Worm (Caenorhabditis elegans) whole organism, L1 larva: ENCODE measurements around the gene rpn-9.

Experiments used
- C34B4.2 ChIP-seq: sonication (generic microtip); optimal IDR thresholded peaks from 2 replicates; lab custom pipeline; 2017; ENCODE audit warnings: mild to moderate bottlenecking, missing genetic modification characterization, missing compliant biosample characterization
- F16B12.6 ChIP-seq: fragments of 150-350 bp; optimal IDR thresholded peaks from 2 replicates; lab custom pipeline; 2014; ENCODE audit warnings: missing biosample characterization, missing genetic modification characterization
- Y116A8C.19 ChIP-seq: sonication (generic microtip); optimal IDR thresholded peaks from 2 replicates; lab custom pipeline; 2016; ENCODE audit warnings: missing compliant biosample characterization, missing genetic modification characterization, borderline replicate concordance
- ceh-90 ChIP-seq: sonication (generic microtip); optimal IDR thresholded peaks from 2 replicates; lab custom pipeline; 2016; ENCODE audit warnings: missing genetic modification characterization, missing compliant biosample characterization
- ces-1 ChIP-seq: fragments of 150-350 bp; optimal IDR thresholded peaks from 2 replicates; lab custom pipeline; 2014; ENCODE audit warnings: missing biosample characterization, missing genetic modification reagents, missing genetic modification characterization
- efl-1 ChIP-seq, 4 experiments: fragments of 150-350 bp; optimal IDR thresholded peaks in 3 of 4; peaks in 1 of 4; 1 replicate in 1 of 4; 2 replicates in 3 of 4; lab custom pipeline; 2014; ENCODE audit warnings: missing biosample characterization in 2 of 4, missing genetic modification characterization in 2 of 4, missing genetic modification reagents in 2 of 4
- efl-3 ChIP-seq: fragments of 200-800 bp; sonication (Bioruptor generic); optimal IDR thresholded peaks from 2 replicates; lab custom pipeline; 2018; ENCODE audit warnings: mild to moderate bottlenecking, missing genetic modification characterization, missing compliant biosample characterization
- egl-13 ChIP-seq: sonication (generic microtip); optimal IDR thresholded peaks from 2 replicates; lab custom pipeline; 2016; ENCODE audit warnings: missing genotype, missing genetic modification reagents, missing genetic modification characterization, missing compliant biosample characterization
- elt-2 ChIP-seq: sonication (generic microtip); optimal IDR thresholded peaks from 2 replicates; lab custom pipeline; 2016; ENCODE audit warnings: missing genetic modification characterization, mild to moderate bottlenecking, inconsistent platforms, missing compliant biosample characterization, missing genetic modification reagents
- elt-3 ChIP-seq, 6 experiments: fragments of 150-350 bp in 1 of 6; sonication (generic microtip); optimal IDR thresholded peaks; 2 replicates each; lab custom pipeline; 2017 to 2018; ENCODE audit warnings: missing biosample characterization in 6 of 6, missing genetic modification characterization in 6 of 6, inconsistent platforms in 1 of 6
- fkh-8 ChIP-seq: sonication (generic microtip); optimal IDR thresholded peaks from 2 replicates; lab custom pipeline; 2016; ENCODE audit warnings: mild to moderate bottlenecking, missing genetic modification characterization, missing compliant biosample characterization
- hpl-2 ChIP-seq: fragments of 150-350 bp; optimal IDR thresholded peaks from 2 replicates; lab custom pipeline; 2014; ENCODE audit warnings: missing biosample characterization, missing genetic modification reagents, missing genetic modification characterization
- jun-1 ChIP-seq: fragments of 150-350 bp; optimal IDR thresholded peaks from 2 replicates; lab custom pipeline; 2014; ENCODE audit warnings: missing biosample characterization, missing genetic modification reagents, missing genetic modification characterization
- lin-13 ChIP-seq: fragments of 150-350 bp; optimal IDR thresholded peaks from 2 replicates; lab custom pipeline; 2014; ENCODE audit warnings: missing biosample characterization, missing genetic modification reagents, missing genetic modification characterization
- lin-14 ChIP-seq: fragments of 200-800 bp; sonication (Bioruptor generic); optimal IDR thresholded peaks from 2 replicates; lab custom pipeline; 2018; ENCODE audit warnings: mild to moderate bottlenecking, missing genetic modification characterization, moderate library complexity, missing compliant biosample characterization
- mab-9 ChIP-seq: fragments of 200-800 bp; sonication (Bioruptor generic); IDR thresholded peaks from 2 replicates; pipeline ENCODE4 v1.3.6; 2022; ENCODE audit warnings: missing genetic modification reagents, missing genetic modification characterization, missing compliant biosample characterization
- mef-2 ChIP-seq: fragments of 150-350 bp; optimal IDR thresholded peaks from 2 replicates; lab custom pipeline; 2014; ENCODE audit warnings: missing biosample characterization, missing genetic modification characterization
- mep-1 ChIP-seq: fragments of 150-350 bp; optimal IDR thresholded peaks from 2 replicates; lab custom pipeline; 2014; ENCODE audit warnings: missing biosample characterization, missing genetic modification characterization
- nhr-12 ChIP-seq: sonication (generic microtip); optimal IDR thresholded peaks from 2 replicates; lab custom pipeline; 2017; ENCODE audit warnings: missing biosample characterization, missing genetic modification characterization
- nhr-20 ChIP-seq: sonication (generic microtip); optimal IDR thresholded peaks from 2 replicates; lab custom pipeline; 2016; ENCODE audit warnings: mild to moderate bottlenecking, missing genetic modification characterization, missing compliant biosample characterization
- nhr-237 ChIP-seq: fragments of 150-350 bp; optimal IDR thresholded peaks from 2 replicates; lab custom pipeline; 2014; ENCODE audit warnings: missing biosample characterization, missing genetic modification characterization
- nhr-84 ChIP-seq: sonication (generic microtip); optimal IDR thresholded peaks from 2 replicates; lab custom pipeline; 2017; ENCODE audit warnings: missing biosample characterization, missing genetic modification characterization
- nhr-85 ChIP-seq: sonication (generic microtip); peaks from one replicate; lab custom pipeline; 2016; ENCODE audit warnings: missing genetic modification characterization, inconsistent platforms, missing compliant biosample characterization
- nhr-90 ChIP-seq: sonication (generic microtip); optimal IDR thresholded peaks from 2 replicates; lab custom pipeline; 2016; ENCODE audit warnings: mild to moderate bottlenecking, missing genetic modification characterization, missing compliant biosample characterization; ENCODE audit not compliant: poor library complexity
- pax-3 ChIP-seq: fragments of 200-800 bp; sonication (Bioruptor generic); optimal IDR thresholded peaks from 2 replicates; lab custom pipeline; 2018; ENCODE audit warnings: mild to moderate bottlenecking, missing genetic modification characterization, moderate library complexity, missing compliant biosample characterization
- pqm-1 ChIP-seq: sonication (generic microtip); optimal IDR thresholded peaks from 3 replicates; lab custom pipeline; 2017; ENCODE audit warnings: missing biosample characterization, missing genetic modification characterization
- rnt-1 ChIP-seq: sonication (generic microtip); optimal IDR thresholded peaks from 2 replicates; lab custom pipeline; 2016; ENCODE audit warnings: mild to moderate bottlenecking, missing genetic modification characterization, moderate library complexity, missing compliant biosample characterization
- skn-1 ChIP-seq: fragments of 150-350 bp; optimal IDR thresholded peaks from 2 replicates; lab custom pipeline; 2014; ENCODE audit warnings: missing biosample characterization, missing genetic modification characterization
- snpc-4 ChIP-seq: fragments of 150-350 bp; optimal IDR thresholded peaks from 2 replicates; lab custom pipeline; 2014; ENCODE audit warnings: missing biosample characterization, missing genetic modification characterization
- snu-23 ChIP-seq: sonication (generic microtip); optimal IDR thresholded peaks from 2 replicates; lab custom pipeline; 2016; ENCODE audit warnings: missing genetic modification characterization, missing compliant biosample characterization
- sup-37 ChIP-seq: fragments of 200-800 bp; sonication (Bioruptor generic); optimal IDR thresholded peaks from 2 replicates; lab custom pipeline; 2018; ENCODE audit warnings: mild to moderate bottlenecking, missing genetic modification characterization, missing compliant biosample characterization
- swsn-7 ChIP-seq: sonication (generic microtip); optimal IDR thresholded peaks from 2 replicates; lab custom pipeline; 2016; ENCODE audit warnings: missing genetic modification characterization, missing compliant biosample characterization
- tbx-2 ChIP-seq: sonication (generic microtip); optimal IDR thresholded peaks from 2 replicates; lab custom pipeline; 2016; ENCODE audit warnings: missing genetic modification characterization, missing compliant biosample characterization
- unc-130 ChIP-seq: fragments of 150-350 bp; optimal IDR thresholded peaks from 2 replicates; lab custom pipeline; 2017; ENCODE audit warnings: missing biosample characterization, missing genetic modification characterization, inconsistent platforms
- unc-30 ChIP-seq: sonication (generic microtip); optimal IDR thresholded peaks from 2 replicates; lab custom pipeline; 2017; ENCODE audit warnings: missing biosample characterization, missing genetic modification characterization
- xbp-1 ChIP-seq: sonication (generic microtip); optimal IDR thresholded peaks from 2 replicates; lab custom pipeline; 2016; ENCODE audit warnings: missing genetic modification characterization, missing compliant biosample characterization
- zag-1 ChIP-seq: fragments of 150-350 bp; optimal IDR thresholded peaks from 2 replicates; lab custom pipeline; 2014; ENCODE audit warnings: missing biosample characterization, missing genetic modification characterization

The rpn-9 gene

DNA sequence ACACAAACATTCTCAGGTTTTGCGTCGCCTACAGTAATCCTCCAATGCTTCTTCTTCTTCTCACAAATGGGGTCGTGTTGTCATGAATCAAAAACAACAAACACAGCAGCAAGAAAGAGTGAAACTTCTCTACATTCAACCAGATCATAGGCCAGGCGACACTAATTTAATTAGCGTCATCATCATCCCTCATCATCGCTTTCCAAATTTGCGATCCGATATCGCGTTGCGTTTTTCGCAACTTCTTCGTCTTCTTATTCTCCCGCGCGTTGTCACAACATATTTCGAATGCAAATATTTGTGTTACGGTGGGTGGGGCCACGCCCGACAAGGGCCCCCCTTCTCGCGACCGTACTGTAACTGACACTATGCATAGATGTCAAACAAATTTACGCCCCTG, 47.7 kb upstream of the rpn-9 start (continued):
- TF ChIP-seq sup-37 (GFP tag; lab: Kevin White, UChicago) (no peak), snu-23 (no peak), mef-2 (no peak), lin-13 (no peak), unc-130 (peak; percentile 59), fkh-8 (tag; lab: Kevin White, UChicago) (no peak), swsn-7 (tag; lab: Kevin White, UChicago) (no peak), Y116A8C.19 (tag; lab: Kevin White, UChicago) (no peak), nhr-84 (no peak), nhr-12 (tag; lab: Kevin White, UChicago) (no peak), elt-3 (tag; optimal IDR thresholded peaks at IDR 0.05; lab: Kevin White, UChicago) (no peak), snpc-4 (no peak)

DNA sequence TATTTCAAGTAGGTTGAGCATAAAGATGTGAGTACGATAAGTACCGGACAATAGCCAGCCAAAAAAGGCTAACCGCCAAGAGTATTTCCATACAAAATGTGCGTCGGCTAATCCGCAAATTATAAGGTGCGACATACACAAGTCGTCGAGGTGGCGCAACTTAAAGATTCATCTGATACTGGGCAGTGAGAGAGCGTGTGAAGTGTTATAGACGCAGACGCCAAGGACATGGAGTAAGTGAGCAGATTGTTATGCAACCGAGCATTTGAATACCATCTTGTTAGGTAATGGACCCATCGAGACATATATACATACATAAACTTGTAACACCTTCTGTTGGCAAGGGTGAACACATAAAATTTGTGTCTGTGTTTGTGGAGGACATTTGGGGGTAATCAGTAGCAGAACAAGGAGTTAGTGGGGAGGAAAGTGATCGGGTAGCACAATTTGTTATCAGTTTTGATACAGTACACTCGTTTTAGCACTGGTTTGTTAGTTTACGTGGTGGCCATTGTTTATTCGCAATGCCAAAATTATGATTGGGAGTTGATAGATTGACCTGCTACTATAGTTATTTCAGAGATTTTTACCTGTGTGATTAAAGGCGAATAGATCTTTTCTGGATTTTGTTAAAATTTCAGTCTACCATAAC, 46.7 kb upstream of the rpn-9 start:
- no peak for TF ChIP-seq nhr-90 (tag; lab: Kevin White, UChicago)
- TF ChIP-seq elt-2 (tag; lab: Kevin White, UChicago), result peak; percentile 25

DNA sequence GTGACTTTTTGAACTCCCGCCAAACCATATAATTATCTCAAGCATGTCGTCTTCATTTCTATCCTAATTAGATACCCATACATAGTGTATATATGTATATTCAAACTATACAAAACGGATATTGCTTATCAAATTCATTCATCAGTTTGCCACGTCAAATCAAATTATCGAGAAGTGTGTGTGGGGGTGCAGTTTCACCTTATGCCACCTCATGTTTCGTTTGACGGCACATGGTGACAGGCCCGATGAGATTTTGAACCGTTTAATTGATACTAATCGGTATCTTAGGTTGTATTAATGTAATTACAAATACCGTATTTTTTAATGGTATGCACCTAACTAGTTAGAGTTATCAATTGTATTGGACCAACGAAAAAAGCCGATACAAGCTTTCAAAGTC, 46.0 kb upstream of the rpn-9 start:
- TF ChIP-seq hpl-2 (no peak), nhr-237 (tag; lab: Kevin White, UChicago) (no peak), ceh-90 (tag; lab: Kevin White, UChicago) (no peak), efl-3 (no peak), F16B12.6 (tag; lab: Kevin White, UChicago) (no peak), mef-2 (no peak), tbx-2 (tag; lab: Kevin White, UChicago) (peak; percentile 17), Y116A8C.19 (tag; lab: Kevin White, UChicago) (no peak), zag-1 (no peak), unc-30 (tag; lab: Kevin White, UChicago) (no peak), mab-9 (GFP tag; lab: Robert Waterston, UW) (no peak), nhr-20 (tag; lab: Kevin White, UChicago) (no peak), ces-1 (GFP tag; lab: Kevin White, UChicago) (no peak), lin-14 (GFP tag; lab: Kevin White, UChicago) (peak; percentile 13), nhr-85 (peak; percentile 51), egl-13 (no peak), efl-1 (optimal IDR thresholded peaks at IDR 0.05; lab: Kevin White, UChicago) (no peak), efl-1 (GFP tag; optimal IDR thresholded peaks at IDR 0.05 in 1 of 2; lab: Kevin White, UChicago) (no peak), xbp-1 (tag; lab: Kevin White, UChicago) (no peak), nhr-12 (tag; lab: Kevin White, UChicago) (no peak), rnt-1 (tag; lab: Kevin White, UChicago) (no peak), C34B4.2 (no peak), unc-130 (peak; percentile 96), skn-1 (tag; lab: Kevin White, UChicago) (no peak), jun-1 (tag; lab: Kevin White, UChicago) (no peak)

DNA sequence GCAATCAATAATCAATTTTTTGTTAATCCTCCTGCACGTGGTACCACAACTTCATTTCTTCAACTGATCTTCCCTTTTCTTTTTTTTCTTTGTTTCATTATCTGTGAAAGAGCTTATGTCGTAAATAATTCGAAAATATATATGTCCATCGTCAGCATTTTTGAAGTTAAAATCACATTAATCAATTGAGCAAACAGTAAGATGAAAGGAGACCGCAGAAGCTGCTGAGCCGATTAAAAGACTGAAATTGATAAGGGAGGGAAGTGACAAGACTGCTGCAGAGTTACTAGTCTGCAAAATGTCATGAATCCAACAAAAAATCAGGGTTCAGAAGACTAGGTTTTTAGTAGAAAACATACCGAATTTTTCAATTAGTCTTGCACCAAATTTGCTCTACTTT, 45.1 kb upstream of the rpn-9 start:
- TF ChIP-seq skn-1 (tag; lab: Kevin White, UChicago) (no peak), ces-1 (GFP tag; lab: Kevin White, UChicago) (no peak), pqm-1 (tag; lab: Kevin White, UChicago) (no peak), nhr-85 (peak; percentile 40), mep-1 (tag; lab: Kevin White, UChicago) (no peak), elt-2 (tag; lab: Kevin White, UChicago) (peak; percentile 42), jun-1 (tag; lab: Kevin White, UChicago) (no peak), lin-13 (no peak), C34B4.2 (no peak), pax-3 (no peak)
